Worm (Caenorhabditis elegans): ENCODE results near the gene C03B1.2.

The C03B1.2 gene

DNA sequence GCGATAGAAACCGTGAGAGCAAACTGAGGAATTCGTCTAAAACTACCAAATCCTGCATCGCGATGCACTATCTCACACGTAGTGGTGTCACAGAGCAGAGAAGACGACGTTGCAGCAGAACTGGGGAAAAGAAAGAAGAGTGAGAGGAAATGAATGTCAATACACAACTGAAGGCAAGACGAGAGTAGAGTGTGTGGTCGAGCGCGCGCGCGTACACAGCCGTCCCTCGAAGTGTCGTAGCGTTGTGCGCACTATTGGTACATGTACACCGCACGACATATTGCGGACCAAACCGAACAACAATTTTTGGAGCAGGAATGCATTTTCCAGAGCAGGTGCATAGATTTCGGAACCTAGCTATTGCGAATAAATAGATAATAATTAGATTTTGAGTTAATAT is 8.5 kb downstream of the C03B1.2 start:
- TF ChIP-seq nhr-28 (tag; optimal IDR thresholded peaks at IDR 0.05): peak; percentile 79
- peak; percentile 8 for TF ChIP-seq nhr-77 (tag; optimal IDR thresholded peaks at IDR 0.05)
- peak; percentile 22 for TF ChIP-seq dve-1 (tag; optimal IDR thresholded peaks at IDR 0.05; ENCODE audit: insufficient read depth)
- peak; percentile 87 for TF ChIP-seq hmg-1.1 (GFP tag; IDR thresholded peaks at IDR 0.05)
- peak; percentile 17 for TF ChIP-seq fkh-10 (GFP tag; optimal IDR thresholded peaks at IDR 0.05)
- peak; percentile 61; the same call in 1 of the 2 replicates for TF ChIP-seq egl-43 (GFP tag; IDR thresholded peaks at IDR 0.05)
- TF ChIP-seq Y48G9A.11 (GFP tag; IDR thresholded peaks at IDR 0.05): no peak
- peak; percentile 26 to 59 for TF ChIP-seq lsy-2 (tag; optimal IDR thresholded peaks at IDR 0.05)
- peak in 1 of 2 experiments; percentile 15 for TF ChIP-seq daf-16 (GFP tag; optimal IDR thresholded peaks at IDR 0.05)
- TF ChIP-seq daf-16 (tag; optimal IDR thresholded peaks at IDR 0.05): peak; percentile 73
- TF ChIP-seq ctbp-1 (GFP tag; IDR thresholded peaks at IDR 0.05): peak; percentile 51; the same call in 1 of the 2 replicates
- no peak for TF ChIP-seq unc-39 (tag; optimal IDR thresholded peaks at IDR 0.05)
- TF ChIP-seq aha-1 (tag): peak; percentile 95
- peak in 1 of 2 experiments; percentile 82 for TF ChIP-seq unc-62 (GFP tag; optimal IDR thresholded peaks at IDR 0.05 in 1 of 2)
- no peak for TF ChIP-seq unc-62 (tag; optimal IDR thresholded peaks at IDR 0.05)
- no peak for TF ChIP-seq dmd-8 (GFP tag; IDR thresholded peaks at IDR 0.05)
- peak; percentile 74 for TF ChIP-seq mxl-3 (GFP tag; optimal IDR thresholded peaks at IDR 0.05)
- TF ChIP-seq mdl-1 (tag; optimal IDR thresholded peaks at IDR 0.05): peak in 1 of 2 experiments; percentile 39
- TF ChIP-seq F37D6.2 (tag; optimal IDR thresholded peaks at IDR 0.05): peak; percentile 48
- TF ChIP-seq pha-4 (GFP tag; IDR thresholded peaks at IDR 0.05): no peak
- peak; percentile 3 for TF ChIP-seq pha-4 (tag; optimal IDR thresholded peaks at IDR 0.05)
- TF ChIP-seq tag-97 (GFP tag; IDR thresholded peaks at IDR 0.05): no peak
- TF ChIP-seq ceh-20 (GFP tag; IDR thresholded peaks at IDR 0.05): peak; percentile 73
- peak; percentile 70 for TF ChIP-seq hlh-30 (tag; optimal IDR thresholded peaks at IDR 0.05; ENCODE audit: insufficient read depth)
- peak; percentile 32 for TF ChIP-seq lin-13 (GFP tag; optimal IDR thresholded peaks at IDR 0.05)
- no peak for TF ChIP-seq php-3 (GFP tag; IDR thresholded peaks at IDR 0.05)
- TF ChIP-seq dmd-6 (GFP tag; IDR thresholded peaks at IDR 0.05): peak; percentile 37
- no peak for TF ChIP-seq daf-8 (GFP tag; IDR thresholded peaks at IDR 0.05)
- no peak for TF ChIP-seq Y105C5A.15 (GFP tag; IDR thresholded peaks at IDR 0.05)
- peak; percentile 88 for TF ChIP-seq rbr-2 (tag; optimal IDR thresholded peaks at IDR 0.05)
- TF ChIP-seq mes-2 (tag; optimal IDR thresholded peaks at IDR 0.05; ENCODE audit: poor library complexity, severe bottlenecking): peak; percentile 78
- peak; percentile 74 for TF ChIP-seq mep-1 (tag; optimal IDR thresholded peaks at IDR 0.05)
- no peak for TF ChIP-seq egl-27 (tag; optimal IDR thresholded peaks at IDR 0.05)
- TF ChIP-seq D1046.2 (GFP tag; IDR thresholded peaks at IDR 0.05): no peak
- TF ChIP-seq nhr-25 (tag; optimal IDR thresholded peaks at IDR 0.05; ENCODE audit: borderline replicate concordance, insufficient read depth): no peak
- TF ChIP-seq hif-1 (tag; optimal IDR thresholded peaks at IDR 0.05): peak in 1 of 2 experiments; percentile 22
- no peak for TF ChIP-seq duxl-1 (tag; optimal IDR thresholded peaks at IDR 0.05; ENCODE audit: poor library complexity)
- TF ChIP-seq F49E8.2 (tag; optimal IDR thresholded peaks at IDR 0.05; ENCODE audit: borderline replicate concordance): no peak
- 0 out of 2 replicates have a peak, but pooled peaks have one; percentile 36 for TF ChIP-seq vab-7 (GFP tag; IDR thresholded peaks at IDR 0.05)
- TF ChIP-seq hlh-11 (tag; optimal IDR thresholded peaks at IDR 0.05): peak; percentile 54

ce11 chrX:6382930-6383329 is 13.1 kb downstream of the C03B1.2 start:
- TF ChIP-seq unc-62 (GFP tag; optimal IDR thresholded peaks at IDR 0.05 in 1 of 2) (peak in 1 of 2 experiments; percentile 74), unc-62 (tag; optimal IDR thresholded peaks at IDR 0.05) (no peak), pha-4 (GFP tag; IDR thresholded peaks at IDR 0.05) (no peak), pha-4 (tag; optimal IDR thresholded peaks at IDR 0.05) (no peak)

Measured in whole organism, L4 larva.